Worm (Caenorhabditis elegans) whole organism, midembryonic: ENCODE data around the gene C02F4.5.
A peak's percentile ranks its signal among the peaks of the same experiment; 100 is the strongest.

Source experiments
- T22C8.4 ChIP-seq: fragments of 200-800 bp; sonication (Bioruptor generic); IDR thresholded peaks from 2 replicates; pipeline ENCODE4 v1.3.6; 2022; ENCODE audit warnings: missing genetic modification characterization, missing compliant biosample characterization
- cog-1 ChIP-seq: sonication (generic microtip); optimal IDR thresholded peaks from 2 replicates; lab custom pipeline; 2016; ENCODE audit warnings: missing genetic modification characterization, missing compliant biosample characterization
- flt-1 ChIP-seq: fragments of 200-800 bp; sonication (Bioruptor generic); IDR thresholded peaks from 2 replicates; pipeline ENCODE4 v1.3.6; 2022; ENCODE audit warnings: missing genetic modification characterization, missing compliant biosample characterization
- ref-1 ChIP-seq: fragments of 200-800 bp; sonication (Bioruptor generic); conservative IDR thresholded peaks from 2 replicates; pipeline ENCODE4 v1.3.6; 2022; ENCODE audit warnings: missing genetic modification reagents, missing genetic modification characterization, missing compliant biosample characterization
- ztf-23 ChIP-seq: fragments of 200-800 bp; sonication (Bioruptor generic); IDR thresholded peaks from 2 replicates; pipeline ENCODE4 v1.3.6; 2022; ENCODE audit warnings: missing genetic modification reagents, missing genetic modification characterization, missing compliant biosample characterization
- ztf-29 ChIP-seq: fragments of 200-800 bp; sonication (Bioruptor generic); IDR thresholded peaks from 2 replicates; pipeline ENCODE4 v1.3.6; 2022; ENCODE audit warnings: missing genetic modification reagents, missing genetic modification characterization, missing compliant biosample characterization

DNA sequence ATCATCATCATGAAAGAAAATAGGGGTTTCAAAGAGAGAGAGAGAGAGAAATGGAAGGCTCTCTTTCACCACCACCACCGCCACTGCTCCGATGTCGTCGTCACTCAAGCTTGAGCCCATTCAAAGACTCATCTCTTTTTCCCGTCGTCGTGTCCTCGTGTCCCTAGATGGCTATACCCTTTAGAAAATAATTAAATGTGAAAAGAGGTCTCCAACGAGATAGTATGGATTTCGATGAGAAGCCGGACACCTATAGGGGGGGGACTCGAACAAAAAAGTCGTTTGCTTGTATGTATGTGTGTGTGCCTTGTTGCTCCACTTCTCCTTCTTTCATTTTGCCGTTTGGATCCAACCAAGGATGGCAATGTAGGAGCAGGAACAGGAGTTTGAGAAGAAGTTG is 18.9 kb downstream of the C02F4.5 start:
- TF ChIP-seq ztf-29 (no peak), flt-1 (GFP tag; lab: Robert Waterston, UW) (0 out of 2 replicates have a peak, but pooled peaks have one; percentile 11), T22C8.4 (GFP tag; lab: Robert Waterston, UW) (no peak), ztf-23 (no peak), ref-1 (no peak), cog-1 (tag; lab: Kevin White, UChicago) (no peak)
